Worm (Caenorhabditis elegans) whole organism, L4 larva: ENCODE results near the gene dct-1.

Source experiments
- daf-19 ChIP-seq: fragments of 200-800 bp; sonication (Bioruptor generic); conservative IDR thresholded peaks from 2 replicates; pipeline ENCODE4 v1.3.6; 2022; ENCODE audit warnings: missing genetic modification characterization, missing compliant biosample characterization
- dpl-1 ChIP-seq: fragments of 150-350 bp; optimal IDR thresholded peaks from 2 replicates; lab custom pipeline; 2014; ENCODE audit warnings: missing biosample characterization, missing genetic modification reagents, missing genetic modification characterization
- duxl-1 ChIP-seq: sonication (generic microtip); optimal IDR thresholded peaks from 2 replicates; lab custom pipeline; 2016; ENCODE audit warnings: mild to moderate bottlenecking, missing genetic modification characterization, moderate library complexity, missing compliant biosample characterization; ENCODE audit not compliant: poor library complexity
- egl-43 ChIP-seq: fragments of 200-800 bp; sonication (Bioruptor generic); IDR thresholded peaks from 2 replicates; pipeline ENCODE4 v1.3.6; 2022; ENCODE audit warnings: missing genetic modification reagents, missing genetic modification characterization, missing compliant biosample characterization
- lin-39 ChIP-seq: fragments of 150-350 bp; optimal IDR thresholded peaks from 2 replicates; lab custom pipeline; 2014; ENCODE audit warnings: missing biosample characterization, missing genetic modification reagents, missing genetic modification characterization
- lir-3 ChIP-seq: sonication (generic microtip); optimal IDR thresholded peaks from 2 replicates; lab custom pipeline; 2016; ENCODE audit warnings: mild to moderate bottlenecking, missing genetic modification characterization, missing compliant biosample characterization
- mxl-3 ChIP-seq: fragments of 200-800 bp; sonication (Bioruptor generic); optimal IDR thresholded peaks from 2 replicates; lab custom pipeline; 2018; ENCODE audit warnings: mild to moderate bottlenecking, missing genetic modification characterization, missing compliant biosample characterization
- set-16 ChIP-seq: fragments of 200-800 bp; sonication (Bioruptor generic); IDR thresholded peaks from 2 replicates; pipeline ENCODE4 v1.3.6; 2022; ENCODE audit warnings: missing genetic modification reagents, missing genetic modification characterization, missing compliant biosample characterization
- skn-1 ChIP-seq: fragments of 150-350 bp; optimal IDR thresholded peaks from 2 replicates; lab custom pipeline; 2014; ENCODE audit warnings: missing biosample characterization, missing genetic modification characterization
- snpc-4 ChIP-seq: fragments of 150-350 bp; optimal IDR thresholded peaks from 2 replicates; lab custom pipeline; 2014; ENCODE audit warnings: missing biosample characterization, missing genetic modification characterization

- no peak for TF ChIP-seq duxl-1 (tag; lab: Kevin White, UChicago)
- no peak for TF ChIP-seq lir-3 (tag; lab: Kevin White, UChicago)
- no peak for TF ChIP-seq dpl-1 (GFP tag; lab: Kevin White, UChicago)
- no peak for TF ChIP-seq mxl-3 (GFP tag; lab: Kevin White, UChicago)
- no peak for TF ChIP-seq snpc-4 (tag; lab: Kevin White, UChicago)
- TF ChIP-seq egl-43 (GFP tag; lab: Robert Waterston, UW), result no peak
- no peak for TF ChIP-seq set-16 (GFP tag; lab: Robert Waterston, UW)
- TF ChIP-seq daf-19 (GFP tag; lab: Robert Waterston, UW), result no peak
- TF ChIP-seq lin-39 (tag; lab: Kevin White, UChicago), result no peak
- TF ChIP-seq skn-1, result no peak
These were observed 34.3 kb downstream of the dct-1 start for ce11 chrX:7988457-7988856.
